Worm (Caenorhabditis elegans): Measurements from ENCODE around the gene F21F8.5.

ce11 chrV:8266232-8266631 is at the start of gene F21F8.5:
- TF ChIP-seq chd-7 (tag; optimal IDR thresholded peaks at IDR 0.05) (no peak), unc-62 (GFP tag; optimal IDR thresholded peaks at IDR 0.05) (no peak), B0035.1 (tag; optimal IDR thresholded peaks at IDR 0.05) (no peak), mcd-1 (GFP tag; IDR thresholded peaks at IDR 0.05) (no peak), efl-1 (GFP tag; optimal IDR thresholded peaks at IDR 0.05) (no peak), hlh-12 (tag; optimal IDR thresholded peaks at IDR 0.05) (no peak), Y53F4B.3 (GFP tag; IDR thresholded peaks at IDR 0.05) (no peak), nfya-1 (tag; optimal IDR thresholded peaks at IDR 0.05; ENCODE audit: borderline replicate concordance, insufficient read depth) (no peak)

Measured in whole organism, young adult.